Worm (Caenorhabditis elegans) whole organism, mixed stage, embryonic: ENCODE measurements around the gene rpb-8.
A peak's percentile ranks its signal among the peaks of the same experiment; 100 is the strongest.

Experiments used
- M03D4.4 ChIP-seq: sonication (generic microtip); optimal IDR thresholded peaks from 2 replicates; lab custom pipeline; 2017; ENCODE audit warnings: mild to moderate bottlenecking, missing genetic modification characterization, missing compliant biosample characterization
- bed-3 ChIP-seq: fragments of 200-800 bp; sonication (Bioruptor generic); optimal IDR thresholded peaks from 3 replicates; lab custom pipeline; 2018; ENCODE audit warnings: mild to moderate bottlenecking, missing genetic modification characterization, moderate library complexity, missing compliant biosample characterization
- blmp-1 ChIP-seq: fragments of 150-350 bp; optimal IDR thresholded peaks from 2 replicates; lab custom pipeline; 2014; ENCODE audit warnings: missing biosample characterization, missing genetic modification characterization
- ceh-39 ChIP-seq: fragments of 150-350 bp; optimal IDR thresholded peaks from 2 replicates; lab custom pipeline; 2014; ENCODE audit warnings: missing biosample characterization, missing genetic modification characterization
- ceh-43 ChIP-seq: fragments of 200-800 bp; sonication (Bioruptor generic); optimal IDR thresholded peaks from 2 replicates; lab custom pipeline; 2018; ENCODE audit warnings: mild to moderate bottlenecking, missing genetic modification characterization, moderate library complexity, missing compliant biosample characterization
- ceh-83 ChIP-seq: fragments of 200-800 bp; sonication (Bioruptor generic); optimal IDR thresholded peaks from 2 replicates; lab custom pipeline; 2018; ENCODE audit warnings: mild to moderate bottlenecking, missing genetic modification characterization, missing compliant biosample characterization
- ces-1 ChIP-seq: fragments of 150-350 bp; optimal IDR thresholded peaks from 2 replicates; lab custom pipeline; 2014; ENCODE audit warnings: missing biosample characterization, missing genetic modification reagents, missing genetic modification characterization
- elt-1 ChIP-seq: sonication (generic microtip); optimal IDR thresholded peaks from 2 replicates; lab custom pipeline; 2017; ENCODE audit warnings: missing genetic modification characterization, mild to moderate bottlenecking, missing compliant biosample characterization, antibody characterized with exemption, moderate library complexity, borderline replicate concordance; ENCODE audit not compliant: insufficient read depth
- elt-3 ChIP-seq: fragments of 150-350 bp; optimal IDR thresholded peaks from 2 replicates; lab custom pipeline; 2014; ENCODE audit warnings: missing biosample characterization, missing genetic modification characterization
- ham-2 ChIP-seq: fragments of 200-800 bp; sonication (Bioruptor generic); optimal IDR thresholded peaks from 2 replicates; lab custom pipeline; 2018; ENCODE audit warnings: mild to moderate bottlenecking, missing genetic modification characterization, missing compliant biosample characterization
- hlh-1 ChIP-seq: fragments of 150-350 bp; optimal IDR thresholded peaks from 2 replicates; lab custom pipeline; 2014; ENCODE audit warnings: missing biosample characterization, missing genetic modification reagents, missing genetic modification characterization
- lin-13 ChIP-seq: fragments of 150-350 bp; optimal IDR thresholded peaks from 2 replicates; lab custom pipeline; 2014; ENCODE audit warnings: missing biosample characterization, missing genetic modification characterization
- lin-32 ChIP-seq: fragments of 200-800 bp; sonication (Bioruptor generic); optimal IDR thresholded peaks from 2 replicates; lab custom pipeline; 2018; ENCODE audit warnings: mild to moderate bottlenecking, missing genetic modification characterization, missing compliant biosample characterization
- lsy-2 ChIP-seq: fragments of 150-350 bp; optimal IDR thresholded peaks from 2 replicates; lab custom pipeline; 2014; ENCODE audit warnings: missing biosample characterization, missing genetic modification characterization
- mab-5 ChIP-seq: fragments of 150-350 bp; optimal IDR thresholded peaks from 2 replicates; lab custom pipeline; 2014; ENCODE audit warnings: missing biosample characterization, missing genetic modification characterization
- mep-1 ChIP-seq: fragments of 150-350 bp; optimal IDR thresholded peaks from 2 replicates; lab custom pipeline; 2017; ENCODE audit warnings: missing biosample characterization, missing genetic modification reagents, missing genetic modification characterization, inconsistent platforms
- mls-2 ChIP-seq: sonication (generic microtip); optimal IDR thresholded peaks from 2 replicates; lab custom pipeline; 2016; ENCODE audit warnings: mild to moderate bottlenecking, missing genetic modification characterization, moderate library complexity, missing compliant biosample characterization
- nhr-12 ChIP-seq: fragments of 150-350 bp; optimal IDR thresholded peaks from 2 replicates; lab custom pipeline; 2014; ENCODE audit warnings: missing biosample characterization, missing genetic modification characterization
- nhr-2 ChIP-seq: fragments of 150-350 bp; optimal IDR thresholded peaks from 2 replicates; lab custom pipeline; 2014; ENCODE audit warnings: missing biosample characterization, missing genetic modification characterization
- nhr-237 ChIP-seq: fragments of 150-350 bp; optimal IDR thresholded peaks from 2 replicates; lab custom pipeline; 2014; ENCODE audit warnings: missing biosample characterization, missing genetic modification characterization
- nhr-28 ChIP-seq: fragments of 150-350 bp; optimal IDR thresholded peaks from 2 replicates; lab custom pipeline; 2014; ENCODE audit warnings: missing biosample characterization, missing genetic modification characterization
- nhr-76 ChIP-seq: sonication (generic microtip); optimal IDR thresholded peaks from 2 replicates; lab custom pipeline; 2017; ENCODE audit warnings: missing biosample characterization, missing genetic modification characterization
- pha-4 ChIP-seq: fragments of 150-350 bp; optimal IDR thresholded peaks from 2 replicates; lab custom pipeline; 2018; ENCODE audit warnings: missing biosample characterization, missing genetic modification reagents, missing genetic modification characterization
- sem-2 ChIP-seq: fragments of 200-800 bp; sonication (Bioruptor generic); optimal IDR thresholded peaks from 2 replicates; lab custom pipeline; 2018; ENCODE audit warnings: mild to moderate bottlenecking, missing genetic modification characterization, missing compliant biosample characterization
- snpc-4 ChIP-seq: fragments of 150-350 bp; optimal IDR thresholded peaks from 2 replicates; lab custom pipeline; 2014; ENCODE audit warnings: missing biosample characterization, missing genetic modification characterization
- sptf-1 ChIP-seq: sonication (generic microtip); optimal IDR thresholded peaks from 2 replicates; lab custom pipeline; 2017; ENCODE audit warnings: mild to moderate bottlenecking, missing genetic modification characterization, moderate library complexity, missing compliant biosample characterization
- tbx-8 ChIP-seq: fragments of 200-800 bp; sonication (Bioruptor generic); optimal IDR thresholded peaks from 2 replicates; lab custom pipeline; 2018; ENCODE audit warnings: mild to moderate bottlenecking, missing genetic modification characterization, moderate library complexity, missing compliant biosample characterization
- unc-39 ChIP-seq: fragments of 150-350 bp; optimal IDR thresholded peaks from 2 replicates; lab custom pipeline; 2014; ENCODE audit warnings: missing biosample characterization, missing genetic modification characterization
- unc-62 ChIP-seq: fragments of 150-350 bp; optimal IDR thresholded peaks from 2 replicates; lab custom pipeline; 2014; ENCODE audit warnings: missing biosample characterization, missing genetic modification reagents, missing genetic modification characterization
- zip-8 ChIP-seq: fragments of 150-350 bp; optimal IDR thresholded peaks from 2 replicates; lab custom pipeline; 2014; ENCODE audit warnings: missing biosample characterization, missing genetic modification characterization
- ztf-11 ChIP-seq: fragments of 150-350 bp; optimal IDR thresholded peaks from 2 replicates; lab custom pipeline; 2014; ENCODE audit warnings: missing biosample characterization, missing genetic modification characterization

rpb-8 gene

DNA sequence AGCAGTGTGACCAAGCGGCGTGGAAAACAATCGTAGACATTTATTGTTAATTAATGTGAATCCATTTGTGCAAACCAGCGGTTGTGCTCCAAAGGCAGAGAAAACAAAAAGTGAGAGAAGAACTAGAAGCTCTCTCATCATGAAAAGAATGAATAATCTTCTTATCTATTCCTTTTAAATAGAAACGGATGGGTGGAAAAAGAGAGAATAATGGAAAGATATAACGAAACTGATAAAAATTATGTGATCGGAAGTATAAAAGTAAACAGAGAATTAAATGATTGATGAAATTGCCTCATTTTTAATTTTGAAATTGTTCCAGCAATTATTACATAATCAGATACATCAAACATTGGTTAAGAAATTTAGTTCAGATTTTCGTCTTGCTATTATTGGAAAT lies 34.4 kb downstream of the rpb-8 start, which contains the start of gene clec-5:
TSS of gene clec-5 (minus strand) at position 178 of the 400 bp plus-strand sequence.
- no peak for TF ChIP-seq ceh-43

DNA sequence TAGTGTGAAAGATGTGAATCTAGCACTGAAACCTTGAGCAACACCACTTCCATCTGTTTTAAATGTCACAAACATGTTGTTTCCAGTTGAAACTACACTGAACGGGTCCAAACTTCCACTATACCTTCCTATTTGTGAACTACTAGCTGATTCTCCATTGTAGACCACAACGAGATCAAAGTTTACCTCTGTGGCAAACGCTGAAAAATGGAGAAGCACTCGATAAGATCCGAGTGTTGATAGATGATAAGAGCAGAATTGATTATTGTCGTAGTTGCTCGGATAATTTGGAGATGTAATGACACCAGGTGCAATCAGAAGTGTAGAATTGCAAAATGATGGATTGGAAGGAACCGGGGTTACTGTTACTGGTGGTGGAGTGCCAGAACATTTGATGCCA lies 35.9 kb downstream of the rpb-8 start:
- TF ChIP-seq nhr-76 (tag; lab: Kevin White, UChicago) (no peak), bed-3 (no peak)

DNA sequence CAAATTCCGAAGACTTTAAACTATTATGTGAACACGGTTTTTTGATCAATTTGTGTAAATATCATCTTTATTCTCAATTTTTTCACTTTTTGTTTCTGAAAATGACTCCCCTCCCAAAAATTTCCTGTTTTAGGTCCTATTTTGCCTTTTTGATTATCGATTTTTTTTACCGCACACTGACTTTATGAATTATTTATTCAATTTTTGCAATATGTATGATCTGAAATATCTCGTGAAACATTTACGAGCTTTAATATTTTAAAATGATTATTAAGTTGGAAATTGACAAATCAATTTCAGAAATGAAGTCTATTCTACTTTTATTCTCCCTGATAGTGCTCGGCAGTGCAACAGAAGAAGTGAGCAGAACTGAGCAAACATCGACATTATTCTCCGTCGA lies 38.4 kb downstream of the rpb-8 start, which contains the start of gene C35D10.1:
TSS of gene C35D10.1 (plus strand) at position 301 of the 400 bp plus-strand sequence.
- TF ChIP-seq nhr-2 (no peak), mls-2 (tag; lab: Kevin White, UChicago) (no peak), ceh-43 (no peak), ceh-39 (no peak), snpc-4 (tag; lab: Kevin White, UChicago) (no peak), unc-62 (GFP tag; lab: Kevin White, UChicago) (no peak), lsy-2 (tag; lab: Kevin White, UChicago) (no peak), ceh-83 (no peak), ham-2 (GFP tag; lab: Kevin White, UChicago) (no peak), pha-4 (no peak), elt-3 (no peak), nhr-237 (tag; lab: Kevin White, UChicago) (no peak), sptf-1 (no peak)

DNA sequence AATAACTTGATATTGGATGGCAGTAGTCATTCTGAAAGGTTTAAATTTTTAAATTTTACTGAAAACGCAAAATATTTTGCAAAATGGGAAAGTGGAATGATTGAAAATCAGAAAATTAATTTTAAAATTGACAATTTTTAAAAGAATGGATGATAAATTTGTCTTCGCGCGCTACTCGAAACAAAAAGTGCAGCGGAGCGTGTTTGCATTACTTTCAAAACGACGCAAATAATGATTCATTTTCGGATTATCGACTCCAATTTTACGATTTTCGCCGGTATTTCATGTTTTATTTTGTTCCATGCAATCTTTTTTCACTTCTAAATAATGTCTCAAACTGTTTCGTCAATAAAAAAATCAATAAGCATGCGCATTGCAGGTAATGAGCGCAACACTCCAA lies 39.5 kb downstream of the rpb-8 start, which contains the start of the genes tost-1 and arx-6:
TSS of gene tost-1 (minus strand) at position 31 of the 400 bp plus-strand sequence.
TSS of gene arx-6 (plus strand) at position 378 of the 400 bp plus-strand sequence.
- TF ChIP-seq nhr-76 (tag; lab: Kevin White, UChicago) (no peak), nhr-12 (tag; lab: Kevin White, UChicago) (no peak), ztf-11 (tag; lab: Kevin White, UChicago) (no peak), mep-1 (tag; lab: Kevin White, UChicago) (peak; percentile 50), lsy-2 (tag; lab: Kevin White, UChicago) (peak; percentile 37), lin-32 (GFP tag; lab: Kevin White, UChicago) (no peak), ceh-39 (no peak), elt-3 (no peak), ceh-83 (no peak), M03D4.4 (tag; lab: Kevin White, UChicago) (no peak), mab-5 (tag; lab: Kevin White, UChicago) (no peak), pha-4 (peak; percentile 19), hlh-1 (tag; lab: Kevin White, UChicago) (no peak), unc-62 (GFP tag; lab: Kevin White, UChicago) (no peak), bed-3 (no peak), ceh-43 (no peak), blmp-1 (tag; lab: Kevin White, UChicago) (no peak), tbx-8 (GFP tag; lab: Kevin White, UChicago) (no peak)

DNA sequence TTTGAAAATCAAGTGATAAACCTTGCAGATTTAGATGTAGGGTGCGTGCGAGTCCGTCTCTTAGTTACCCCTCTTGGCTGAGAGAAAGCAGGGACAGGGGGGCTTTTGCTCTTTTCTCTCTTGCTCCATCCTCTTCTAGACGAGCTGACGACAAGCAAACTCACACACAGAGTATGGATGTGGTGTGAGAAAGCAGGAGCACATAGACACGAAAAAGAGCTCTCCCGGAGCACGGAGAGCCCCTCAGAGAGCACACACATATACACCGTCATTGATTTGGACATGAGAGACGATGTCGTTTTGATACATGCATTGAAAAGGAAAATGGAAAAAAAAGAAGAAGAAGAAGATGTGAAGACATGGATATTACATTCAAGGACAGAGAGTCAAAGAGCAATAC lies 42.1 kb downstream of the rpb-8 start:
- TF ChIP-seq lin-13 (tag; lab: Kevin White, UChicago) (no peak), ces-1 (GFP tag; lab: Kevin White, UChicago) (peak; percentile 21), ceh-39 (no peak), ztf-11 (tag; lab: Kevin White, UChicago) (no peak), zip-8 (tag; lab: Kevin White, UChicago) (no peak)

DNA sequence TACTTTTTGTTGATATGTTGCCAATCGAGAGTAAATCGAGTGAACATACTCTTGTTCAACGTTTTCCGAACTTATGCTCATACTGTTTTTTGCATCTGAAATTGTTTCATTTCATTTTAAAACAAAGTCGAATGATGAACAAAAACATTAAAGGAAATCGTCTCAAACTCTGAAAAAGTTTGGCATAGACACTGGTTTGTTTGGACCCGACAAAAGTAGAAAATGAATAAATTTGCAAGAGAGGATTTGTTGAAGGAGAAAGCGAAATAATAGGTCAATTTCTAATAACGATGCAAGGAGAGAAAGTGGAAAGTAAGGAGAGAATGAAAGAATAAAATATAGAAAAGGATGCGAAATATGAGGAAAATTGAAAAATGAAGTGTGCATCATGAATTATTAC lies 43.1 kb downstream of the rpb-8 start, which contains the start of gene C35D10.12:
TSS of gene C35D10.12 (minus strand) at position 101 of the 400 bp plus-strand sequence.
- TF ChIP-seq nhr-237 (tag; lab: Kevin White, UChicago) (no peak), tbx-8 (GFP tag; lab: Kevin White, UChicago) (no peak), mep-1 (tag; lab: Kevin White, UChicago) (no peak), elt-1 (tag; lab: Kevin White, UChicago) (no peak), snpc-4 (tag; lab: Kevin White, UChicago) (no peak), ceh-39 (no peak), unc-39 (tag; lab: Kevin White, UChicago) (no peak), sem-2 (GFP tag; lab: Kevin White, UChicago) (no peak), mls-2 (tag; lab: Kevin White, UChicago) (no peak), nhr-28 (no peak), M03D4.4 (tag; lab: Kevin White, UChicago) (no peak), lin-13 (tag; lab: Kevin White, UChicago) (no peak), nhr-12 (tag; lab: Kevin White, UChicago) (no peak), ceh-43 (no peak), elt-3 (no peak)
